Fruit fly (Drosophila melanogaster) whole organism, embryonic: ENCODE measurements around the gene Gyc88E.

Experiments used
- Atf6 ChIP-seq: fragments of 200-800 bp; sonication (Bioruptor generic); IDR thresholded peaks from 2 replicates; pipeline ENCODE4 v1.3.6; 2022; ENCODE audit warnings: missing biosample characterization, missing genetic modification characterization
- BEAF-32 ChIP-seq: fragments of 200-800 bp; sonication (Bioruptor generic); optimal IDR thresholded peaks from 3 replicates; lab custom pipeline; 2017; ENCODE audit warnings: missing biosample characterization, missing genetic modification characterization, mild to moderate bottlenecking, moderate library complexity, missing genetic modification reagents
- CG10267 ChIP-seq: fragments of 200-800 bp; sonication (Bioruptor generic); optimal IDR thresholded peaks from 2 replicates; lab custom pipeline; 2018; ENCODE audit warnings: missing biosample characterization, mild to moderate bottlenecking, missing genetic modification characterization, moderate library complexity
- CG11247 ChIP-seq: fragments of 200-800 bp; sonication (Bioruptor generic); IDR thresholded peaks from 2 replicates; pipeline ENCODE4 v1.3.6; 2022; ENCODE audit warnings: missing biosample characterization, missing genetic modification characterization
- CG11723 ChIP-seq: fragments of 200-800 bp; sonication (Bioruptor generic); optimal IDR thresholded peaks from 2 replicates; lab custom pipeline; 2017; ENCODE audit warnings: missing biosample characterization, mild to moderate bottlenecking, missing genetic modification characterization
- CG12071 ChIP-seq: fragments of 200-800 bp; sonication (Bioruptor generic); optimal IDR thresholded peaks from 3 replicates; lab custom pipeline; 2018; ENCODE audit warnings: missing biosample characterization, mild to moderate bottlenecking, missing genetic modification characterization
- CG13894 ChIP-seq: fragments of 200-800 bp; sonication (Bioruptor generic); optimal IDR thresholded peaks from 3 replicates; lab custom pipeline; 2018; ENCODE audit warnings: missing biosample characterization, mild to moderate bottlenecking, missing genetic modification characterization, moderate library complexity
- CG15479 ChIP-seq: fragments of 200-800 bp; sonication (Bioruptor generic); optimal IDR thresholded peaks from 3 replicates; lab custom pipeline; 2019; ENCODE audit warnings: missing biosample characterization, mild to moderate bottlenecking, missing genetic modification characterization, moderate library complexity
- CG16815 ChIP-seq: fragments of 200-800 bp; sonication (Bioruptor generic); optimal IDR thresholded peaks from 3 replicates; lab custom pipeline; 2017; ENCODE audit warnings: missing biosample characterization, mild to moderate bottlenecking, missing genetic modification characterization
- CG1832 ChIP-seq: fragments of 200-800 bp; sonication (Bioruptor generic); optimal IDR thresholded peaks from 2 replicates; lab custom pipeline; 2017; ENCODE audit warnings: missing biosample characterization, mild to moderate bottlenecking, missing genetic modification characterization, inconsistent platforms
- CG31224 ChIP-seq: fragments of 200-800 bp; sonication (Bioruptor generic); IDR thresholded peaks from 2 replicates; pipeline ENCODE4 v1.3.6; 2022; ENCODE audit warnings: missing biosample characterization, missing genetic modification characterization
- CG3163 ChIP-seq: fragments of 200-800 bp; sonication (Bioruptor generic); optimal IDR thresholded peaks from 3 replicates; lab custom pipeline; 2016; ENCODE audit warnings: missing biosample characterization, missing genetic modification characterization
- CG34422 ChIP-seq: fragments of 200-800 bp; sonication (Bioruptor generic); IDR thresholded peaks from 3 replicates; pipeline ENCODE4 v1.3.6; 2022; ENCODE audit warnings: missing biosample characterization, missing genetic modification characterization
- CG5953 ChIP-seq: fragments of 200-800 bp; sonication (Bioruptor generic); IDR thresholded peaks from 2 replicates; pipeline ENCODE4 v1.3.6; 2022; ENCODE audit warnings: missing biosample characterization, missing genetic modification characterization
- CG7556 ChIP-seq: fragments of 200-800 bp; sonication (Bioruptor generic); optimal IDR thresholded peaks from 2 replicates; lab custom pipeline; 2017; ENCODE audit warnings: missing biosample characterization, mild to moderate bottlenecking, missing genetic modification characterization
- CHES-1-like ChIP-seq: fragments of 200-800 bp; sonication (Bioruptor generic); optimal IDR thresholded peaks from 2 replicates; lab custom pipeline; 2016; ENCODE audit warnings: missing biosample characterization, missing genetic modification characterization
- Camta ChIP-seq: fragments of 200-800 bp; sonication (Bioruptor generic); optimal IDR thresholded peaks from 2 replicates; lab custom pipeline; 2016; ENCODE audit warnings: missing biosample characterization, missing genetic modification characterization
- D ChIP-seq, 2 experiments: fragments of 200-800 bp in 1 of 2; fragments of >200 bp in 1 of 2; sonication (Bioruptor generic) in 1 of 2; optimal IDR thresholded peaks; 2 replicates in 1 of 2; 3 replicates in 1 of 2; lab custom pipeline; 2017; ENCODE audit warnings: mild to moderate bottlenecking in 1 of 2, missing biosample characterization in 1 of 2, missing genetic modification characterization in 1 of 2, missing genetic modification reagents in 1 of 2
- H2.0 ChIP-seq: fragments of 200-800 bp; sonication (Bioruptor generic); IDR thresholded peaks from 2 replicates; pipeline ENCODE4 v1.3.6; 2022; ENCODE audit warnings: missing biosample characterization, missing genetic modification characterization
- Med ChIP-seq: fragments of 200-800 bp; sonication (Bioruptor generic); peaks from one replicate; lab custom pipeline; 2016; ENCODE audit warnings: missing biosample characterization, missing genetic modification characterization, mild to moderate bottlenecking, inconsistent platforms, moderate library complexity
- Mrtf ChIP-seq: fragments of 200-800 bp; sonication (Bioruptor generic); IDR thresholded peaks from 3 replicates; pipeline ENCODE4 v1.3.6; 2022; ENCODE audit warnings: missing biosample characterization, missing genetic modification characterization
- Neu2 ChIP-seq: fragments of 200-800 bp; sonication (Bioruptor generic); optimal IDR thresholded peaks from 3 replicates; lab custom pipeline; 2016; ENCODE audit warnings: missing biosample characterization, missing genetic modification characterization, borderline replicate concordance
- Scr ChIP-seq: fragments of 200-800 bp; sonication (Bioruptor generic); IDR thresholded peaks from 2 replicates; pipeline ENCODE4 v1.3.6; 2022; ENCODE audit warnings: missing biosample characterization, missing genetic modification characterization; ENCODE audit not compliant: partially characterized antibody
- Sox100B ChIP-seq: fragments of 200-800 bp; sonication (Bioruptor generic); optimal IDR thresholded peaks from 3 replicates; lab custom pipeline; 2018; ENCODE audit warnings: missing biosample characterization, mild to moderate bottlenecking, missing genetic modification characterization
- Trl ChIP-seq, 3 experiments: fragments of >200 bp in 2 of 3; fragments of 200-800 bp in 1 of 3; sonication (Bioruptor generic) in 1 of 3; optimal IDR thresholded peaks; 2 replicates in 1 of 3; 3 replicates in 2 of 3; lab custom pipeline; 2016 to 2017; ENCODE audit warnings: missing biosample characterization in 1 of 3, missing genetic modification characterization in 1 of 3
- abd-A ChIP-seq: fragments of 200-800 bp; sonication (Bioruptor generic); optimal IDR thresholded peaks from 3 replicates; lab custom pipeline; 2019; ENCODE audit warnings: missing biosample characterization, mild to moderate bottlenecking, missing genetic modification characterization, moderate library complexity
- ase ChIP-seq: fragments of 200-800 bp; sonication (Bioruptor generic); IDR thresholded peaks from 3 replicates; pipeline ENCODE4 v1.3.6; 2022; ENCODE audit warnings: missing biosample characterization, missing genetic modification characterization
- ash1 ChIP-seq: fragments of 200-800 bp; sonication (Bioruptor generic); optimal IDR thresholded peaks from 2 replicates; lab custom pipeline; 2018; ENCODE audit warnings: missing biosample characterization, mild to moderate bottlenecking, missing genetic modification characterization
- az2 ChIP-seq: fragments of 200-800 bp; sonication (Bioruptor generic); optimal IDR thresholded peaks from 3 replicates; lab custom pipeline; 2016; ENCODE audit warnings: missing biosample characterization, missing genetic modification characterization
- bab2 ChIP-seq: fragments of 200-800 bp; sonication (Bioruptor generic); optimal IDR thresholded peaks from 2 replicates; lab custom pipeline; 2016; ENCODE audit warnings: missing biosample characterization, missing genetic modification characterization
- cato ChIP-seq: fragments of 200-800 bp; sonication (Bioruptor generic); optimal IDR thresholded peaks from 2 replicates; lab custom pipeline; 2016; ENCODE audit warnings: missing biosample characterization, missing genetic modification characterization, borderline replicate concordance
- caup ChIP-seq: fragments of 200-800 bp; sonication (Bioruptor generic); optimal IDR thresholded peaks from 3 replicates; lab custom pipeline; 2017; ENCODE audit warnings: missing biosample characterization, mild to moderate bottlenecking, missing genetic modification characterization, moderate library complexity; ENCODE audit not compliant: severe bottlenecking
- cg ChIP-seq: fragments of 200-800 bp; sonication (Bioruptor generic); optimal IDR thresholded peaks from 3 replicates; lab custom pipeline; 2019; ENCODE audit warnings: missing biosample characterization, mild to moderate bottlenecking, missing genetic modification characterization, moderate library complexity
- ci ChIP-seq: fragments of 200-800 bp; sonication (Bioruptor generic); IDR thresholded peaks from 3 replicates; pipeline ENCODE4 v1.3.6; 2022; ENCODE audit warnings: missing biosample characterization, missing genetic modification characterization
- crol ChIP-seq: fragments of 200-800 bp; sonication (Bioruptor generic); IDR thresholded peaks from 2 replicates; pipeline ENCODE4 v1.3.6; 2022; ENCODE audit warnings: missing biosample characterization, missing genetic modification characterization
- crp ChIP-seq, 2 experiments: fragments of 200-800 bp; sonication (Bioruptor generic); optimal IDR thresholded peaks; 2 replicates in 1 of 2; 3 replicates in 1 of 2; lab custom pipeline; 2017; ENCODE audit warnings: missing biosample characterization in 2 of 2, missing genetic modification characterization in 2 of 2, mild to moderate bottlenecking in 1 of 2, moderate library complexity in 1 of 2
- dysf ChIP-seq: fragments of 200-800 bp; sonication (Bioruptor generic); IDR thresholded peaks from 3 replicates; pipeline ENCODE4 v1.3.6; 2022; ENCODE audit warnings: missing biosample characterization, missing genetic modification characterization
- exex ChIP-seq: fragments of 200-800 bp; sonication (Bioruptor generic); optimal IDR thresholded peaks from 4 replicates; lab custom pipeline; 2018; ENCODE audit warnings: missing biosample characterization, mild to moderate bottlenecking, missing genetic modification characterization, moderate library complexity
- fru ChIP-seq: fragments of >200 bp; optimal IDR thresholded peaks from 2 replicates; lab custom pipeline; 2017
- gem ChIP-seq: fragments of 200-800 bp; sonication (Bioruptor generic); optimal IDR thresholded peaks from 2 replicates; lab custom pipeline; 2019; ENCODE audit warnings: missing biosample characterization, mild to moderate bottlenecking, missing genetic modification characterization, moderate library complexity
- gsb ChIP-seq: fragments of 200-800 bp; sonication (Bioruptor generic); IDR thresholded peaks from 2 replicates; pipeline ENCODE4 v1.3.6; 2022; ENCODE audit warnings: missing biosample characterization, missing genetic modification characterization
- jing ChIP-seq: fragments of 200-800 bp; sonication (Bioruptor generic); optimal IDR thresholded peaks from 2 replicates; lab custom pipeline; 2018; ENCODE audit warnings: missing biosample characterization, mild to moderate bottlenecking, missing genetic modification characterization
- ken ChIP-seq: fragments of 200-800 bp; sonication (Bioruptor generic); IDR thresholded peaks from 3 replicates; pipeline ENCODE4 v1.3.6; 2022; ENCODE audit warnings: missing biosample characterization, missing genetic modification characterization
- klu ChIP-seq: fragments of 200-800 bp; sonication (Bioruptor generic); IDR thresholded peaks from 2 replicates; pipeline ENCODE4 v1.3.6; 2022; ENCODE audit warnings: missing biosample characterization, missing genetic modification characterization
- peb ChIP-seq: fragments of 200-800 bp; sonication (Bioruptor generic); IDR thresholded peaks from 2 replicates; pipeline ENCODE4 v1.3.6; 2022; ENCODE audit warnings: missing biosample characterization, missing genetic modification characterization
- phol ChIP-seq: fragments of 200-800 bp; sonication (Bioruptor generic); optimal IDR thresholded peaks from 3 replicates; lab custom pipeline; 2018; ENCODE audit warnings: missing biosample characterization, mild to moderate bottlenecking, missing genetic modification characterization, moderate library complexity
- slou ChIP-seq: fragments of 200-800 bp; sonication (Bioruptor generic); optimal IDR thresholded peaks from 3 replicates; lab custom pipeline; 2016; ENCODE audit warnings: missing biosample characterization, missing genetic modification characterization
- zfh1 ChIP-seq: fragments of 200-800 bp; sonication (Bioruptor generic); IDR thresholded peaks from 3 replicates; pipeline ENCODE4 v1.3.6; 2022; ENCODE audit warnings: missing biosample characterization, missing genetic modification characterization

The Gyc88E gene

dm6 chr3R:15128646-15129429 lies 21.3 kb upstream of the Gyc88E start (continued):
- TF ChIP-seq cato (GFP tag; lab: Kevin White, UChicago), result no peak
- TF ChIP-seq crol (GFP tag; lab: Robert Waterston, UW), result peak; percentile 91
- no peak for TF ChIP-seq crp (GFP tag; optimal IDR thresholded peaks at IDR 0.05; lab: Kevin White, UChicago)
- no peak for TF ChIP-seq jing (GFP tag; lab: Kevin White, UChicago)
- TF ChIP-seq CG11247 (GFP tag; lab: Robert Waterston, UW), result no peak; the same call in 1 of the 2 replicates
- no peak for TF ChIP-seq ash1 (GFP tag; lab: Kevin White, UChicago)
- TF ChIP-seq Camta (GFP tag; lab: Kevin White, UChicago), result no peak
- no peak for TF ChIP-seq CG1832 (GFP tag; lab: Kevin White, UChicago)
- TF ChIP-seq Trl (optimal IDR thresholded peaks at IDR 0.05; lab: Kevin White, UChicago), result no peak
- no peak for TF ChIP-seq Trl (GFP tag; optimal IDR thresholded peaks at IDR 0.05; lab: Kevin White, UChicago)
- TF ChIP-seq CG15479 (GFP tag; lab: Kevin White, UChicago), result no peak
- no peak for TF ChIP-seq Mrtf (GFP tag; lab: Robert Waterston, UW)
- no peak for TF ChIP-seq bab2 (GFP tag; lab: Kevin White, UChicago)
- peak; percentile 72 for TF ChIP-seq gem (tag; lab: Kevin White, UChicago)
- no peak for TF ChIP-seq CG34422
- TF ChIP-seq klu, result peak; percentile 47; the same call in 1 of the 2 replicates
- no peak for TF ChIP-seq D (optimal IDR thresholded peaks at IDR 0.05; lab: Kevin White, UChicago)
- peak; percentile 35 for TF ChIP-seq D (GFP tag; optimal IDR thresholded peaks at IDR 0.05; lab: Kevin White, UChicago)
- TF ChIP-seq CG12071, result no peak
- TF ChIP-seq caup (GFP tag; lab: Kevin White, UChicago), result peak; percentile 11
- peak; percentile 61 for TF ChIP-seq Sox100B (GFP tag; lab: Kevin White, UChicago)
- TF ChIP-seq ase (GFP tag; lab: Robert Waterston, UW), result 0 out of 3 replicates have a peak, but pooled peaks have one; percentile 4
- TF ChIP-seq CG3163 (GFP tag; lab: Kevin White, UChicago), result no peak
- no peak for TF ChIP-seq Atf6 (GFP tag; lab: Robert Waterston, UW)
- TF ChIP-seq cg (GFP tag; lab: Kevin White, UChicago), result peak; percentile 54
- no peak for TF ChIP-seq CG11723 (GFP tag; lab: Kevin White, UChicago)
- peak; percentile 14 for TF ChIP-seq CG13894 (tag; lab: Kevin White, UChicago)
- no peak for TF ChIP-seq H2.0 (GFP tag; lab: Robert Waterston, UW)
- peak; percentile 44; the same call in 1 of the 3 replicates for TF ChIP-seq dysf
- TF ChIP-seq CG10267 (tag; lab: Kevin White, UChicago), result peak; percentile 13
- TF ChIP-seq Med (GFP tag; lab: Kevin White, UChicago), result peak; percentile 57
- TF ChIP-seq CHES-1-like (GFP tag; lab: Kevin White, UChicago), result no peak
- no peak for TF ChIP-seq Neu2 (GFP tag; lab: Kevin White, UChicago)
- no peak for TF ChIP-seq exex (tag; lab: Kevin White, UChicago)
- no peak for TF ChIP-seq fru (lab: Kevin White, UChicago)
- TF ChIP-seq ci, result peak; percentile 58; the same call in 1 of the 3 replicates
- no peak for TF ChIP-seq ken (GFP tag; lab: Robert Waterston, UW)
- TF ChIP-seq peb (GFP tag; lab: Robert Waterston, UW), result no peak
- no peak for TF ChIP-seq slou (GFP tag; lab: Kevin White, UChicago)
- TF ChIP-seq CG5953 (GFP tag; lab: Robert Waterston, UW), result no peak
- TF ChIP-seq zfh1, result peak; percentile 9; the same call in 1 of the 3 replicates
- TF ChIP-seq CG7556 (GFP tag; lab: Kevin White, UChicago), result peak; percentile 70
- TF ChIP-seq CG31224 (GFP tag; lab: Robert Waterston, UW), result 0 out of 2 replicates have a peak, but pooled peaks have one; percentile 5
- no peak for TF ChIP-seq gsb
- no peak for TF ChIP-seq Scr (GFP tag; lab: Robert Waterston, UW)
- no peak for TF ChIP-seq abd-A
- TF ChIP-seq az2 (GFP tag; lab: Kevin White, UChicago), result no peak
- TF ChIP-seq CG16815 (GFP tag; lab: Kevin White, UChicago), result no peak
- TF ChIP-seq BEAF-32 (GFP tag; lab: Kevin White, UChicago), result no peak
- TF ChIP-seq phol (tag; lab: Kevin White, UChicago), result peak; percentile 60
